Fruit fly (Drosophila melanogaster) whole organism, embryonic: Measurements from ENCODE around the gene CG32428.

Experiments used
- Antp ChIP-seq: fragments of 200-800 bp; sonication (Bioruptor generic); optimal IDR thresholded peaks from 3 replicates; lab custom pipeline; 2016; ENCODE audit warnings: missing biosample characterization, missing genetic modification characterization
- Asciz ChIP-seq: fragments of 200-800 bp; sonication (Bioruptor generic); optimal IDR thresholded peaks from 2 replicates; lab custom pipeline; 2017; ENCODE audit warnings: missing biosample characterization, mild to moderate bottlenecking, missing genetic modification characterization, missing genetic modification reagents
- BEAF-32 ChIP-seq: fragments of 200-800 bp; sonication (Bioruptor generic); optimal IDR thresholded peaks from 3 replicates; lab custom pipeline; 2017; ENCODE audit warnings: missing biosample characterization, missing genetic modification characterization, mild to moderate bottlenecking, moderate library complexity, missing genetic modification reagents
- CG10431 ChIP-seq: fragments of 200-800 bp; sonication (Bioruptor generic); optimal IDR thresholded peaks from 3 replicates; lab custom pipeline; 2018; ENCODE audit warnings: missing biosample characterization, mild to moderate bottlenecking, missing genetic modification characterization
- CG10654 ChIP-seq: fragments of 200-800 bp; sonication (Bioruptor generic); optimal IDR thresholded peaks from 2 replicates; lab custom pipeline; 2016; ENCODE audit warnings: missing biosample characterization, missing genetic modification characterization
- CG11456 ChIP-seq: fragments of 200-800 bp; sonication (Bioruptor generic); IDR thresholded peaks from 3 replicates; pipeline ENCODE4 v1.3.6; 2022; ENCODE audit warnings: missing biosample characterization, missing genetic modification characterization
- CG14965 ChIP-seq: fragments of 200-800 bp; sonication (Bioruptor generic); optimal IDR thresholded peaks from 2 replicates; lab custom pipeline; 2016; ENCODE audit warnings: missing biosample characterization, missing genetic modification characterization, borderline replicate concordance
- CG15269 ChIP-seq: fragments of 200-800 bp; sonication (Bioruptor generic); optimal IDR thresholded peaks from 2 replicates; lab custom pipeline; 2018; ENCODE audit warnings: missing biosample characterization, mild to moderate bottlenecking, missing genetic modification characterization, moderate library complexity
- CG16813 ChIP-seq: fragments of 200-800 bp; sonication (Bioruptor generic); IDR thresholded peaks from 3 replicates; pipeline ENCODE4 v1.3.6; 2022; ENCODE audit warnings: missing biosample characterization, missing genetic modification characterization; ENCODE audit not compliant: partially characterized antibody
- CG17912 ChIP-seq: fragments of 200-800 bp; sonication (Bioruptor generic); optimal IDR thresholded peaks from 2 replicates; lab custom pipeline; 2018; ENCODE audit warnings: missing biosample characterization, mild to moderate bottlenecking, missing genetic modification characterization
- CG1792 ChIP-seq: fragments of 200-800 bp; sonication (Bioruptor generic); optimal IDR thresholded peaks from 2 replicates; lab custom pipeline; 2016; ENCODE audit warnings: missing biosample characterization, missing genetic modification characterization
- CG18011 ChIP-seq: fragments of 200-800 bp; sonication (Bioruptor generic); optimal IDR thresholded peaks from 2 replicates; lab custom pipeline; 2017; ENCODE audit warnings: missing biosample characterization, missing genetic modification characterization, mild to moderate bottlenecking, moderate library complexity, missing genotype
- CG2116 ChIP-seq: fragments of 200-800 bp; sonication (Bioruptor generic); optimal IDR thresholded peaks from 3 replicates; lab custom pipeline; 2018; ENCODE audit warnings: missing biosample characterization, mild to moderate bottlenecking, missing genetic modification characterization
- CG2120 ChIP-seq: fragments of 200-800 bp; sonication (Bioruptor generic); optimal IDR thresholded peaks from 3 replicates; lab custom pipeline; 2016; ENCODE audit warnings: missing biosample characterization, missing genetic modification characterization
- CG30020 ChIP-seq: fragments of 200-800 bp; optimal IDR thresholded peaks from 2 replicates; lab custom pipeline; 2019; ENCODE audit warnings: missing biosample characterization, mild to moderate bottlenecking, missing genetic modification characterization, moderate library complexity
- CG32532 ChIP-seq: fragments of 200-800 bp; sonication (Bioruptor generic); IDR thresholded peaks from 2 replicates; pipeline ENCODE4 v1.3.6; 2022; ENCODE audit warnings: missing biosample characterization, missing genetic modification characterization
- CG32767 ChIP-seq: fragments of 200-800 bp; sonication (Bioruptor generic); IDR thresholded peaks from 2 replicates; pipeline ENCODE4 v1.3.6; 2022; ENCODE audit warnings: missing biosample characterization, missing genetic modification characterization
- CG33213 ChIP-seq: fragments of 200-800 bp; sonication (Bioruptor generic); optimal IDR thresholded peaks from 3 replicates; lab custom pipeline; 2016; ENCODE audit warnings: missing biosample characterization, missing genetic modification characterization
- CG4404 ChIP-seq: fragments of 200-800 bp; sonication (Bioruptor generic); IDR thresholded peaks from 2 replicates; pipeline ENCODE4 v1.3.6; 2022; ENCODE audit warnings: missing biosample characterization, missing genetic modification characterization
- CG4617 ChIP-seq: fragments of 200-800 bp; sonication (Bioruptor generic); optimal IDR thresholded peaks from 3 replicates; lab custom pipeline; 2016; ENCODE audit warnings: missing biosample characterization, missing genetic modification characterization, borderline replicate concordance
- CG7556 ChIP-seq: fragments of 200-800 bp; sonication (Bioruptor generic); optimal IDR thresholded peaks from 2 replicates; lab custom pipeline; 2017; ENCODE audit warnings: missing biosample characterization, mild to moderate bottlenecking, missing genetic modification characterization
- CG7745 ChIP-seq: fragments of 200-800 bp; sonication (Bioruptor generic); optimal IDR thresholded peaks from 2 replicates; lab custom pipeline; 2018; ENCODE audit warnings: missing biosample characterization, mild to moderate bottlenecking, missing genetic modification characterization, moderate library complexity
- CoRest ChIP-seq: fragments of 200-800 bp; sonication (Bioruptor generic); optimal IDR thresholded peaks from 3 replicates; lab custom pipeline; 2018; ENCODE audit warnings: missing biosample characterization, mild to moderate bottlenecking, missing genetic modification characterization, moderate library complexity
- NK7.1 ChIP-seq: fragments of 200-800 bp; sonication (Bioruptor generic); optimal IDR thresholded peaks from 3 replicates; lab custom pipeline; 2016; ENCODE audit warnings: missing biosample characterization, missing genetic modification characterization
- TFAM ChIP-seq: fragments of 200-800 bp; sonication (Bioruptor generic); optimal IDR thresholded peaks from 2 replicates; lab custom pipeline; 2017; ENCODE audit warnings: missing biosample characterization, missing genetic modification characterization, inconsistent platforms
- ab ChIP-seq: fragments of 200-800 bp; sonication (Bioruptor generic); optimal IDR thresholded peaks from 2 replicates; lab custom pipeline; 2016; ENCODE audit warnings: missing biosample characterization, missing genetic modification characterization
- amos ChIP-seq: fragments of 200-800 bp; sonication (Bioruptor generic); IDR thresholded peaks from 2 replicates; pipeline ENCODE4 v1.3.6; 2022; ENCODE audit warnings: missing biosample characterization, missing genetic modification characterization; ENCODE audit not compliant: partially characterized antibody
- corto ChIP-seq: fragments of 200-800 bp; sonication (Bioruptor generic); optimal IDR thresholded peaks from 2 replicates; lab custom pipeline; 2016; ENCODE audit warnings: missing biosample characterization, mild to moderate bottlenecking, missing genetic modification characterization, moderate library complexity
- danr ChIP-seq: fragments of 200-800 bp; sonication (Bioruptor generic); IDR thresholded peaks from 2 replicates; pipeline ENCODE4 v1.3.6; 2022; ENCODE audit warnings: missing biosample characterization, missing genetic modification characterization
- dm ChIP-seq: fragments of 200-800 bp; sonication (Bioruptor generic); optimal IDR thresholded peaks from 3 replicates; lab custom pipeline; 2016; ENCODE audit warnings: missing biosample characterization, missing genetic modification characterization
- dpn ChIP-seq, 2 experiments: fragments of 200-800 bp; sonication (Bioruptor generic); optimal IDR thresholded peaks; 3 replicates each; lab custom pipeline; 2016; ENCODE audit warnings: missing biosample characterization in 2 of 2, missing genetic modification characterization in 2 of 2
- en ChIP-seq: fragments of 200-800 bp; sonication (Bioruptor generic); optimal IDR thresholded peaks from 2 replicates; lab custom pipeline; 2016; ENCODE audit warnings: missing biosample characterization, missing genetic modification characterization
- fd3F ChIP-seq: fragments of 200-800 bp; sonication (Bioruptor generic); optimal IDR thresholded peaks from 2 replicates; lab custom pipeline; 2018; ENCODE audit warnings: missing biosample characterization, mild to moderate bottlenecking, missing genetic modification characterization, moderate library complexity
- gem ChIP-seq: fragments of 200-800 bp; sonication (Bioruptor generic); optimal IDR thresholded peaks from 2 replicates; lab custom pipeline; 2019; ENCODE audit warnings: missing biosample characterization, mild to moderate bottlenecking, missing genetic modification characterization, moderate library complexity
- hbn ChIP-seq: fragments of 200-800 bp; sonication (Bioruptor generic); IDR thresholded peaks from 2 replicates; pipeline ENCODE4 v1.3.6; 2022; ENCODE audit warnings: missing biosample characterization, missing genetic modification characterization; ENCODE audit not compliant: partially characterized antibody
- kah ChIP-seq: fragments of 200-800 bp; sonication (Bioruptor generic); optimal IDR thresholded peaks from 2 replicates; lab custom pipeline; 2018; ENCODE audit warnings: missing biosample characterization, mild to moderate bottlenecking, missing genetic modification characterization
- lab ChIP-seq: fragments of 200-800 bp; sonication (Bioruptor generic); optimal IDR thresholded peaks from 3 replicates; lab custom pipeline; 2017; ENCODE audit warnings: missing biosample characterization, missing genetic modification characterization, mild to moderate bottlenecking, moderate library complexity, missing genetic modification reagents
- nau ChIP-seq: fragments of 200-800 bp; sonication (Bioruptor generic); optimal IDR thresholded peaks from 3 replicates; lab custom pipeline; 2017; ENCODE audit warnings: missing biosample characterization, mild to moderate bottlenecking, missing genetic modification characterization, missing genetic modification reagents
- nerfin-1 ChIP-seq: fragments of 200-800 bp; sonication (Bioruptor generic); optimal IDR thresholded peaks from 3 replicates; lab custom pipeline; 2019; ENCODE audit warnings: missing biosample characterization, mild to moderate bottlenecking, missing genetic modification characterization, moderate library complexity
- pita ChIP-seq: fragments of 200-800 bp; sonication (Bioruptor generic); optimal IDR thresholded peaks from 2 replicates; lab custom pipeline; 2017; ENCODE audit warnings: missing biosample characterization, mild to moderate bottlenecking, missing genetic modification characterization
- stc ChIP-seq: fragments of 200-800 bp; sonication (Bioruptor generic); IDR thresholded peaks from 2 replicates; pipeline ENCODE4 v1.3.6; 2022; ENCODE audit warnings: missing biosample characterization, missing genetic modification characterization
- tio ChIP-seq: fragments of 200-800 bp; sonication (Bioruptor generic); optimal IDR thresholded peaks from 2 replicates; lab custom pipeline; 2017; ENCODE audit warnings: missing biosample characterization, missing genetic modification characterization, inconsistent platforms
- trem ChIP-seq: fragments of 200-800 bp; optimal IDR thresholded peaks from 3 replicates; lab custom pipeline; 2019; ENCODE audit warnings: missing biosample characterization, mild to moderate bottlenecking, missing genetic modification characterization, moderate library complexity
- twi ChIP-seq: fragments of 200-800 bp; optimal IDR thresholded peaks from 2 replicates; lab custom pipeline; 2019; ENCODE audit warnings: missing biosample characterization, mild to moderate bottlenecking, missing genetic modification characterization, moderate library complexity
- vnd ChIP-seq: fragments of 200-800 bp; sonication (Bioruptor generic); IDR thresholded peaks from 3 replicates; pipeline ENCODE4 v1.3.6; 2022; ENCODE audit warnings: missing biosample characterization, missing genetic modification characterization; ENCODE audit not compliant: partially characterized antibody

Gene CG32428

dm6 chr3L:20494780-20495591 lies 21.5 kb upstream of the CG32428 start, which contains the start of gene ZnT77C (continued):
- TF ChIP-seq CG1792 (GFP tag; lab: Kevin White, UChicago): no peak
- TF ChIP-seq amos (GFP tag; lab: Robert Waterston, UW): peak; percentile 25; the same call in 1 of the 2 replicates
- no peak for TF ChIP-seq CG10431 (GFP tag; lab: Kevin White, UChicago)
- TF ChIP-seq CG33213 (GFP tag; lab: Kevin White, UChicago): peak; percentile 72
- TF ChIP-seq CG17912 (GFP tag; lab: Kevin White, UChicago): no peak
- no peak for TF ChIP-seq CG16813
- no peak for TF ChIP-seq pita (GFP tag; lab: Kevin White, UChicago)
- no peak for TF ChIP-seq CG4404 (GFP tag; lab: Robert Waterston, UW)
- TF ChIP-seq CG2120: peak; percentile 32
- TF ChIP-seq TFAM (GFP tag; lab: Kevin White, UChicago): no peak
- TF ChIP-seq trem (tag; lab: Kevin White, UChicago): peak; percentile 73
- no peak for TF ChIP-seq danr (GFP tag; lab: Robert Waterston, UW)
- TF ChIP-seq lab (GFP tag; lab: Kevin White, UChicago): peak; percentile 37
- no peak for TF ChIP-seq NK7.1
- TF ChIP-seq CG4617: peak; percentile 68
- no peak for TF ChIP-seq vnd
- no peak for TF ChIP-seq corto (GFP tag; lab: Kevin White, UChicago)
- no peak for TF ChIP-seq CG32532
- no peak for TF ChIP-seq hbn (GFP tag; lab: Robert Waterston, UW)
- peak; percentile 4 for TF ChIP-seq CG30020
- no peak for TF ChIP-seq CG11456 (GFP tag; lab: Robert Waterston, UW)
- TF ChIP-seq tio (GFP tag; lab: Kevin White, UChicago): no peak
- TF ChIP-seq CG7556: no peak
- TF ChIP-seq en: no peak
- TF ChIP-seq dpn (GFP tag; optimal IDR thresholded peaks at IDR 0.05; lab: Kevin White, UChicago): no peak
- no peak for TF ChIP-seq Antp (GFP tag; lab: Kevin White, UChicago)
- TF ChIP-seq ab: no peak
- no peak for TF ChIP-seq Asciz (GFP tag; lab: Kevin White, UChicago)
- no peak for TF ChIP-seq CG7745
- no peak for TF ChIP-seq twi
- TF ChIP-seq kah: no peak
- no peak for TF ChIP-seq CG10654 (GFP tag; lab: Kevin White, UChicago)
- TF ChIP-seq CG18011 (GFP tag; lab: Kevin White, UChicago): no peak
- TF ChIP-seq BEAF-32 (GFP tag; lab: Kevin White, UChicago): peak; percentile 41
- TF ChIP-seq gem: no peak
- TF ChIP-seq CG15269 (tag; lab: Kevin White, UChicago): peak; percentile 40
- TF ChIP-seq nerfin-1: no peak
- TF ChIP-seq CG2116: peak; percentile 44
- TF ChIP-seq nau (GFP tag; lab: Kevin White, UChicago): no peak
- TF ChIP-seq CG32767 (GFP tag; lab: Robert Waterston, UW): no peak
- TF ChIP-seq dm: no peak
- TF ChIP-seq CoRest (tag; lab: Kevin White, UChicago): peak; percentile 48
- TF ChIP-seq stc (GFP tag; lab: Robert Waterston, UW): no peak
- TF ChIP-seq CG14965: no peak
- peak; percentile 24 for TF ChIP-seq fd3F (GFP tag; lab: Kevin White, UChicago)
